Worm (Caenorhabditis elegans) whole organism, midembryonic: Measurements from ENCODE around the gene msp-32.

Experiments
- T22C8.4 ChIP-seq: fragments of 200-800 bp; sonication (Bioruptor generic); IDR thresholded peaks from 2 replicates; pipeline ENCODE4 v1.3.6; 2022; ENCODE audit warnings: missing genetic modification characterization, missing compliant biosample characterization
- cog-1 ChIP-seq: sonication (generic microtip); optimal IDR thresholded peaks from 2 replicates; lab custom pipeline; 2016; ENCODE audit warnings: missing genetic modification characterization, missing compliant biosample characterization
- flt-1 ChIP-seq: fragments of 200-800 bp; sonication (Bioruptor generic); IDR thresholded peaks from 2 replicates; pipeline ENCODE4 v1.3.6; 2022; ENCODE audit warnings: missing genetic modification characterization, missing compliant biosample characterization
- klf-2 ChIP-seq: fragments of 200-800 bp; sonication (Bioruptor generic); conservative IDR thresholded peaks from 2 replicates; pipeline ENCODE4 v1.3.6; 2022; ENCODE audit warnings: missing genetic modification reagents, missing genetic modification characterization, missing compliant biosample characterization
- med-1 ChIP-seq: sonication (generic microtip); optimal IDR thresholded peaks from 2 replicates; lab custom pipeline; 2017; ENCODE audit warnings: missing genetic modification characterization, mild to moderate bottlenecking, missing compliant biosample characterization, antibody characterized with exemption, missing genetic modification reagents; ENCODE audit not compliant: insufficient read depth
- ref-1 ChIP-seq: fragments of 200-800 bp; sonication (Bioruptor generic); conservative IDR thresholded peaks from 2 replicates; pipeline ENCODE4 v1.3.6; 2022; ENCODE audit warnings: missing genetic modification reagents, missing genetic modification characterization, missing compliant biosample characterization
- tab-1 ChIP-seq: fragments of 200-800 bp; sonication (Bioruptor generic); IDR thresholded peaks from 2 replicates; pipeline ENCODE4 v1.3.6; 2022; ENCODE audit warnings: missing genetic modification characterization, missing compliant biosample characterization
- ztf-23 ChIP-seq: fragments of 200-800 bp; sonication (Bioruptor generic); IDR thresholded peaks from 2 replicates; pipeline ENCODE4 v1.3.6; 2022; ENCODE audit warnings: missing genetic modification reagents, missing genetic modification characterization, missing compliant biosample characterization
- ztf-29 ChIP-seq: fragments of 200-800 bp; sonication (Bioruptor generic); IDR thresholded peaks from 2 replicates; pipeline ENCODE4 v1.3.6; 2022; ENCODE audit warnings: missing genetic modification reagents, missing genetic modification characterization, missing compliant biosample characterization

DNA sequence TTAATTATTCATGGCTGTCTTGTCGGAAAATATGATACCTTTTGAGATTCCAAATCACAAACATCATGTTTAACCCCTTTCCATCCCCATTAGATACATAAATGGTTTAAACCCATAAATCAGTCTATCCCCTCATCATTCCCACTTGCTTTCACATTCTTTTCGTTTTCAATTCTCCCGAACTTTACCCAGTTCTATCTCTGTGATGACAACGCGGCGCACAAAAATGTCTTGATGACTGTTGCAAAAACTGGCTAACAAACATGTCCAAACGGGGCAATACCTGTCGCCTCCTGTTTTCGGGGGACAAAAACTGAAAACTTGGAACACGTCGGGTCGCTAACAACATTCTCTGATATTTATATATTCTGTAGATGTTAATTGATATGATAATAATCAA is 32.6 kb upstream of the msp-32 start:
- TF ChIP-seq med-1 (GFP tag; lab: Kevin White, UChicago) (no peak), ztf-23 (GFP tag; lab: Robert Waterston, UW) (no peak), ztf-29 (GFP tag; lab: Robert Waterston, UW) (no peak), klf-2 (GFP tag; lab: Robert Waterston, UW) (no peak), tab-1 (GFP tag; lab: Robert Waterston, UW) (no peak), ref-1 (GFP tag; lab: Robert Waterston, UW) (no peak), cog-1 (tag; lab: Kevin White, UChicago) (no peak), flt-1 (GFP tag; lab: Robert Waterston, UW) (no peak), T22C8.4 (GFP tag; lab: Robert Waterston, UW) (no peak)
